1 fruit fly cellular context compared by ENCODE assay signal in genomic region chr3R:6854296-6854695, dm6.
TF ChIP-seq lines count a peak whose summit lies in the region.

No protein-coding gene starts in this region.

TF ChIP-seq in whole organism, embryonic, 481 proteins besides CTCF, POLR2A, EP300 and RAD21 (continued from another document):
- TF ChIP-seq insv (GFP tag; optimal IDR thresholded peaks at IDR 0.05; lab: Kevin White, UChicago), result peak; percentile 93 to 100
- TF ChIP-seq HmgD (GFP tag; optimal IDR thresholded peaks at IDR 0.05; lab: Kevin White, UChicago), result peak; percentile 17
- TF ChIP-seq CG8944 (GFP tag; optimal IDR thresholded peaks at IDR 0.05; lab: Kevin White, UChicago), result no peak
- TF ChIP-seq CG10321 (GFP tag; IDR thresholded peaks at IDR 0.05; lab: Robert Waterston, UW), result no peak
- no peak for TF ChIP-seq scrt (GFP tag; optimal IDR thresholded peaks at IDR 0.05; lab: Kevin White, UChicago)
- TF ChIP-seq CG8388 (GFP tag; optimal IDR thresholded peaks at IDR 0.05; lab: Kevin White, UChicago), result no peak
- no peak for TF ChIP-seq Ravus (GFP tag; IDR thresholded peaks at IDR 0.05; lab: Robert Waterston, UW)
- TF ChIP-seq Spps (tag; optimal IDR thresholded peaks at IDR 0.05; lab: Kevin White, UChicago), result no peak
